Fruit fly (Drosophila melanogaster) whole organism, embryonic: Measurements from ENCODE around the gene CAH3.

Experiments used
- ATbp ChIP-seq: fragments of 200-800 bp; sonication (Bioruptor generic); optimal IDR thresholded peaks from 2 replicates; lab custom pipeline; 2017; ENCODE audit warnings: missing biosample characterization, mild to moderate bottlenecking, missing genetic modification characterization, missing genetic modification reagents
- Awh ChIP-seq: fragments of 200-800 bp; sonication (Bioruptor generic); IDR thresholded peaks from 2 replicates; pipeline ENCODE4, ENCODE4 v1.3.6; 2022; ENCODE audit warnings: missing biosample characterization, missing genetic modification characterization
- CG10462 ChIP-seq: fragments of 200-800 bp; sonication (Bioruptor generic); optimal IDR thresholded peaks from 2 replicates; lab custom pipeline; 2016; ENCODE audit warnings: missing biosample characterization, missing genetic modification characterization
- CG11093 ChIP-seq: fragments of 200-800 bp; sonication (Bioruptor generic); IDR thresholded peaks from 3 replicates; pipeline ENCODE4 v1.3.6; 2022; ENCODE audit warnings: missing biosample characterization, missing genetic modification characterization
- CG11247 ChIP-seq: fragments of 200-800 bp; sonication (Bioruptor generic); IDR thresholded peaks from 2 replicates; pipeline ENCODE4 v1.3.6; 2022; ENCODE audit warnings: missing biosample characterization, missing genetic modification characterization
- CG11456 ChIP-seq: fragments of 200-800 bp; sonication (Bioruptor generic); IDR thresholded peaks from 3 replicates; pipeline ENCODE4 v1.3.6; 2022; ENCODE audit warnings: missing biosample characterization, missing genetic modification characterization
- CG13123 ChIP-seq: fragments of 200-800 bp; sonication (Bioruptor generic); optimal IDR thresholded peaks from 2 replicates; lab custom pipeline; 2016; ENCODE audit warnings: missing biosample characterization, missing genetic modification characterization
- CG13296 ChIP-seq: fragments of 200-800 bp; sonication (Bioruptor generic); optimal IDR thresholded peaks from 3 replicates; lab custom pipeline; 2018; ENCODE audit warnings: missing biosample characterization, mild to moderate bottlenecking, missing genetic modification characterization
- CG17361 ChIP-seq: fragments of 200-800 bp; sonication (Bioruptor generic); IDR thresholded peaks from 3 replicates; pipeline ENCODE4 v1.3.6; 2022; ENCODE audit warnings: missing biosample characterization, missing genetic modification characterization
- CG17912 ChIP-seq: fragments of 200-800 bp; sonication (Bioruptor generic); optimal IDR thresholded peaks from 2 replicates; lab custom pipeline; 2018; ENCODE audit warnings: missing biosample characterization, mild to moderate bottlenecking, missing genetic modification characterization
- CG1832 ChIP-seq: fragments of 200-800 bp; sonication (Bioruptor generic); optimal IDR thresholded peaks from 2 replicates; lab custom pipeline; 2017; ENCODE audit warnings: missing biosample characterization, mild to moderate bottlenecking, missing genetic modification characterization, inconsistent platforms
- CG18476 ChIP-seq: fragments of 200-800 bp; sonication (Bioruptor generic); optimal IDR thresholded peaks from 2 replicates; lab custom pipeline; 2016; ENCODE audit warnings: missing biosample characterization, mild to moderate bottlenecking, missing genetic modification characterization
- CG18599 ChIP-seq: fragments of 200-800 bp; sonication (Bioruptor generic); optimal IDR thresholded peaks from 3 replicates; lab custom pipeline; 2017; ENCODE audit warnings: missing biosample characterization, missing genetic modification characterization, mild to moderate bottlenecking, moderate library complexity, missing genetic modification reagents
- CG2120 ChIP-seq: fragments of 200-800 bp; sonication (Bioruptor generic); optimal IDR thresholded peaks from 3 replicates; lab custom pipeline; 2016; ENCODE audit warnings: missing biosample characterization, missing genetic modification characterization
- CG2129 ChIP-seq: fragments of 200-800 bp; sonication (Bioruptor generic); IDR thresholded peaks from 2 replicates; pipeline ENCODE4 v1.3.6; 2022; ENCODE audit warnings: missing biosample characterization, missing genetic modification characterization; ENCODE audit not compliant: partially characterized antibody
- CG2678 ChIP-seq: fragments of 200-800 bp; sonication (Bioruptor generic); optimal IDR thresholded peaks from 3 replicates; lab custom pipeline; 2019; ENCODE audit warnings: missing biosample characterization, mild to moderate bottlenecking, missing genetic modification characterization, moderate library complexity
- CG2712 ChIP-seq: fragments of 200-800 bp; optimal IDR thresholded peaks from 3 replicates; lab custom pipeline; 2019; ENCODE audit warnings: missing biosample characterization, mild to moderate bottlenecking, missing genetic modification characterization, moderate library complexity
- CG30431 ChIP-seq: fragments of 200-800 bp; sonication (Bioruptor generic); optimal IDR thresholded peaks from 2 replicates; lab custom pipeline; 2017; ENCODE audit warnings: missing biosample characterization, missing genetic modification characterization
- CG32767 ChIP-seq: fragments of 200-800 bp; sonication (Bioruptor generic); IDR thresholded peaks from 2 replicates; pipeline ENCODE4 v1.3.6; 2022; ENCODE audit warnings: missing biosample characterization, missing genetic modification characterization
- CG34224 ChIP-seq: fragments of 200-800 bp; sonication (Bioruptor generic); IDR thresholded peaks from 3 replicates; pipeline ENCODE4 v1.3.6; 2022; ENCODE audit warnings: missing biosample characterization, missing genetic modification characterization; ENCODE audit not compliant: partially characterized antibody
- CG4617 ChIP-seq: fragments of 200-800 bp; sonication (Bioruptor generic); optimal IDR thresholded peaks from 3 replicates; lab custom pipeline; 2016; ENCODE audit warnings: missing biosample characterization, missing genetic modification characterization, borderline replicate concordance
- CG5180 ChIP-seq: fragments of 200-800 bp; sonication (Bioruptor generic); optimal IDR thresholded peaks from 3 replicates; lab custom pipeline; 2017; ENCODE audit warnings: missing biosample characterization, missing genetic modification characterization, mild to moderate bottlenecking, moderate library complexity, missing genetic modification reagents
- CG6765 ChIP-seq: fragments of 200-800 bp; sonication (Bioruptor generic); optimal IDR thresholded peaks from 3 replicates; lab custom pipeline; 2017; ENCODE audit warnings: missing biosample characterization, mild to moderate bottlenecking, missing genetic modification characterization
- CG7928 ChIP-seq: fragments of 200-800 bp; sonication (Bioruptor generic); optimal IDR thresholded peaks from 2 replicates; lab custom pipeline; 2017; ENCODE audit warnings: missing biosample characterization, mild to moderate bottlenecking, missing genetic modification characterization
- Chrac-16 ChIP-seq: fragments of 200-800 bp; sonication (Bioruptor generic); optimal IDR thresholded peaks from 3 replicates; lab custom pipeline; 2016; ENCODE audit warnings: missing biosample characterization, missing genetic modification characterization
- Dbx ChIP-seq: fragments of 200-800 bp; sonication (Bioruptor generic); IDR thresholded peaks from 3 replicates; pipeline ENCODE4 v1.3.6; 2022; ENCODE audit warnings: missing biosample characterization, missing genetic modification characterization
- Dip2 ChIP-seq: fragments of 200-800 bp; sonication (Bioruptor generic); IDR thresholded peaks from 2 replicates; pipeline ENCODE4 v1.3.6; 2022; ENCODE audit warnings: missing biosample characterization, missing genetic modification characterization
- Hey ChIP-seq: fragments of 200-800 bp; sonication (Bioruptor generic); optimal IDR thresholded peaks from 3 replicates; lab custom pipeline; 2018; ENCODE audit warnings: missing biosample characterization, mild to moderate bottlenecking, missing genetic modification characterization
- MESR4 ChIP-seq: fragments of 200-800 bp; sonication (Bioruptor generic); optimal IDR thresholded peaks from 2 replicates; lab custom pipeline; 2018; ENCODE audit warnings: missing biosample characterization, mild to moderate bottlenecking, missing genetic modification characterization, moderate library complexity
- Nf-YC ChIP-seq: fragments of 200-800 bp; optimal IDR thresholded peaks from 3 replicates; lab custom pipeline; 2019; ENCODE audit warnings: missing biosample characterization, mild to moderate bottlenecking, missing genetic modification characterization, moderate library complexity
- PHDP ChIP-seq: fragments of 200-800 bp; sonication (Bioruptor generic); optimal IDR thresholded peaks from 3 replicates; lab custom pipeline; 2018; ENCODE audit warnings: missing biosample characterization, mild to moderate bottlenecking, missing genetic modification characterization, moderate library complexity
- Poxn ChIP-seq: fragments of 200-800 bp; sonication (Bioruptor generic); IDR thresholded peaks from 2 replicates; pipeline ENCODE4 v1.3.6; 2022; ENCODE audit warnings: missing biosample characterization, missing genetic modification characterization
- Trl ChIP-seq, 3 experiments: fragments of >200 bp in 2 of 3; fragments of 200-800 bp in 1 of 3; sonication (Bioruptor generic) in 1 of 3; optimal IDR thresholded peaks; 2 replicates in 1 of 3; 3 replicates in 2 of 3; lab custom pipeline; 2016 to 2017; ENCODE audit warnings: missing biosample characterization in 1 of 3, missing genetic modification characterization in 1 of 3
- aop ChIP-seq: fragments of 200-800 bp; sonication (Bioruptor generic); IDR thresholded peaks from 2 replicates; pipeline ENCODE4 v1.3.6; 2022; ENCODE audit warnings: missing biosample characterization, missing genetic modification characterization
- crol ChIP-seq: fragments of 200-800 bp; sonication (Bioruptor generic); IDR thresholded peaks from 2 replicates; pipeline ENCODE4 v1.3.6; 2022; ENCODE audit warnings: missing biosample characterization, missing genetic modification characterization
- dpn ChIP-seq, 2 experiments: fragments of 200-800 bp; sonication (Bioruptor generic); optimal IDR thresholded peaks; 3 replicates each; lab custom pipeline; 2016; ENCODE audit warnings: missing biosample characterization in 2 of 2, missing genetic modification characterization in 2 of 2
- en ChIP-seq: fragments of 200-800 bp; sonication (Bioruptor generic); optimal IDR thresholded peaks from 2 replicates; lab custom pipeline; 2016; ENCODE audit warnings: missing biosample characterization, missing genetic modification characterization
- mld ChIP-seq: fragments of 200-800 bp; sonication (Bioruptor generic); IDR thresholded peaks from 3 replicates; pipeline ENCODE4 v1.3.6; 2022; ENCODE audit warnings: missing biosample characterization, missing genetic modification characterization; ENCODE audit not compliant: partially characterized antibody
- nmo ChIP-seq: fragments of 200-800 bp; sonication (Bioruptor generic); optimal IDR thresholded peaks from 2 replicates; lab custom pipeline; 2018; ENCODE audit warnings: missing biosample characterization, mild to moderate bottlenecking, missing genetic modification characterization, moderate library complexity
- oc ChIP-seq: fragments of 200-800 bp; sonication (Bioruptor generic); optimal IDR thresholded peaks from 2 replicates; lab custom pipeline; 2018; ENCODE audit warnings: missing biosample characterization, mild to moderate bottlenecking, missing genetic modification characterization, moderate library complexity
- pho ChIP-seq: fragments of 200-800 bp; sonication (Bioruptor generic); optimal IDR thresholded peaks from 2 replicates; lab custom pipeline; 2016; ENCODE audit warnings: missing biosample characterization, missing genetic modification characterization
- seq ChIP-seq: fragments of 200-800 bp; sonication (Bioruptor generic); IDR thresholded peaks from 2 replicates; pipeline ENCODE4 v1.3.6; 2022; ENCODE audit warnings: missing biosample characterization, missing genetic modification characterization
- sqz ChIP-seq: fragments of 200-800 bp; sonication (Bioruptor generic); optimal IDR thresholded peaks from 3 replicates; lab custom pipeline; 2018; ENCODE audit warnings: missing biosample characterization, mild to moderate bottlenecking, missing genetic modification characterization
- ssp ChIP-seq: fragments of 200-800 bp; sonication (Bioruptor generic); IDR thresholded peaks from 2 replicates; pipeline ENCODE4 v1.3.6; 2022; ENCODE audit warnings: missing biosample characterization, missing genetic modification characterization
- stwl ChIP-seq: fragments of 200-800 bp; sonication (Bioruptor generic); optimal IDR thresholded peaks from 3 replicates; lab custom pipeline; 2018; ENCODE audit warnings: missing biosample characterization, mild to moderate bottlenecking, missing genetic modification characterization, moderate library complexity
- sug ChIP-seq: fragments of 200-800 bp; optimal IDR thresholded peaks from 2 replicates; lab custom pipeline; 2019; ENCODE audit warnings: missing biosample characterization, mild to moderate bottlenecking, missing genetic modification characterization, moderate library complexity
- tgo ChIP-seq: fragments of 200-800 bp; sonication (Bioruptor generic); IDR thresholded peaks from 3 replicates; pipeline ENCODE4 v1.3.6; 2022; ENCODE audit warnings: missing biosample characterization, missing genetic modification characterization
- tna ChIP-seq: fragments of 200-800 bp; sonication (Bioruptor generic); IDR thresholded peaks from 2 replicates; pipeline ENCODE4 v1.3.6; 2022; ENCODE audit warnings: missing biosample characterization, missing genetic modification characterization; ENCODE audit not compliant: partially characterized antibody
- wor ChIP-seq: fragments of 200-800 bp; sonication (Bioruptor generic); IDR thresholded peaks from 2 replicates; pipeline ENCODE4 v1.3.6; 2022; ENCODE audit warnings: missing biosample characterization, missing genetic modification characterization
- zfh2 ChIP-seq: fragments of 200-800 bp; sonication (Bioruptor generic); optimal IDR thresholded peaks from 2 replicates; lab custom pipeline; 2016; ENCODE audit warnings: missing biosample characterization, missing genetic modification characterization

CAH3 gene

dm6 chrX:8661162-8661807 lies 19.8 kb upstream of the CAH3 start (continued):
- no peak for TF ChIP-seq CG2129 (GFP tag; lab: Robert Waterston, UW)
- TF ChIP-seq CG2678 (tag; lab: Kevin White, UChicago) = no peak
- TF ChIP-seq sqz (GFP tag; lab: Kevin White, UChicago) = no peak
- no peak for TF ChIP-seq nmo (GFP tag; lab: Kevin White, UChicago)
- TF ChIP-seq CG13296 = no peak
- no peak for TF ChIP-seq CG34224 (GFP tag; lab: Robert Waterston, UW)
- no peak for TF ChIP-seq tna (GFP tag; lab: Robert Waterston, UW)
- no peak for TF ChIP-seq Poxn (GFP tag; lab: Robert Waterston, UW)
- TF ChIP-seq CG32767 = no peak
- TF ChIP-seq mld (GFP tag; lab: Robert Waterston, UW) = no peak
- no peak for TF ChIP-seq zfh2 (GFP tag; lab: Kevin White, UChicago)
- no peak for TF ChIP-seq en (GFP tag; lab: Kevin White, UChicago)
- TF ChIP-seq Dip2 = no peak
- TF ChIP-seq CG30431 (GFP tag; lab: Kevin White, UChicago) = no peak
- no peak for TF ChIP-seq CG11093 (GFP tag; lab: Robert Waterston, UW)
- TF ChIP-seq seq = no peak
- TF ChIP-seq ssp (GFP tag; lab: Robert Waterston, UW) = no peak
- TF ChIP-seq Chrac-16 = no peak
- no peak for TF ChIP-seq CG2712 (tag; lab: Kevin White, UChicago)
- TF ChIP-seq MESR4 (GFP tag; lab: Kevin White, UChicago) = no peak
- TF ChIP-seq CG11247 = no peak
- no peak for TF ChIP-seq tgo (GFP tag; lab: Robert Waterston, UW)
- TF ChIP-seq CG17912 (GFP tag; lab: Kevin White, UChicago) = no peak
- TF ChIP-seq CG2120 (GFP tag; lab: Kevin White, UChicago) = no peak
- peak; percentile 43 for TF ChIP-seq Nf-YC
- no peak for TF ChIP-seq PHDP (tag; lab: Kevin White, UChicago)
- no peak for TF ChIP-seq dpn (GFP tag; optimal IDR thresholded peaks at IDR 0.05; lab: Kevin White, UChicago)
- no peak for TF ChIP-seq CG10462
- TF ChIP-seq aop (GFP tag; lab: Robert Waterston, UW) = no peak
- peak; percentile 43 for TF ChIP-seq CG1832 (GFP tag; lab: Kevin White, UChicago)
- TF ChIP-seq pho (GFP tag; lab: Kevin White, UChicago) = no peak
- no peak for TF ChIP-seq ATbp
- TF ChIP-seq CG5180 (GFP tag; lab: Kevin White, UChicago) = no peak
- no peak for TF ChIP-seq CG7928 (GFP tag; lab: Kevin White, UChicago)
- TF ChIP-seq CG13123 (GFP tag; lab: Kevin White, UChicago) = no peak
- TF ChIP-seq CG18599 (GFP tag; lab: Kevin White, UChicago) = no peak
- TF ChIP-seq oc (tag; lab: Kevin White, UChicago) = peak; percentile 100
- no peak for TF ChIP-seq sug (tag; lab: Kevin White, UChicago)
- TF ChIP-seq CG6765 (GFP tag; lab: Kevin White, UChicago) = no peak
- TF ChIP-seq CG11456 (GFP tag; lab: Robert Waterston, UW) = no peak
- no peak for TF ChIP-seq CG18476 (GFP tag; lab: Kevin White, UChicago)
- no peak for TF ChIP-seq Hey
- TF ChIP-seq crol (GFP tag; lab: Robert Waterston, UW) = peak; percentile 98
- no peak for TF ChIP-seq Dbx (GFP tag; lab: Robert Waterston, UW)
- no peak for TF ChIP-seq CG17361
- no peak for TF ChIP-seq CG4617 (GFP tag; lab: Kevin White, UChicago)
- TF ChIP-seq stwl (tag; lab: Kevin White, UChicago) = no peak
- no peak for TF ChIP-seq wor (GFP tag; lab: Robert Waterston, UW)
- TF ChIP-seq Trl (optimal IDR thresholded peaks at IDR 0.05; lab: Kevin White, UChicago) = peak in 1 of 2 experiments; percentile 20
- no peak for TF ChIP-seq Trl (GFP tag; optimal IDR thresholded peaks at IDR 0.05; lab: Kevin White, UChicago)
- no peak for TF ChIP-seq Awh (GFP tag; lab: Robert Waterston, UW)
